Fruit fly (Drosophila melanogaster): ENCODE data around the gene COX5A.

DNA sequence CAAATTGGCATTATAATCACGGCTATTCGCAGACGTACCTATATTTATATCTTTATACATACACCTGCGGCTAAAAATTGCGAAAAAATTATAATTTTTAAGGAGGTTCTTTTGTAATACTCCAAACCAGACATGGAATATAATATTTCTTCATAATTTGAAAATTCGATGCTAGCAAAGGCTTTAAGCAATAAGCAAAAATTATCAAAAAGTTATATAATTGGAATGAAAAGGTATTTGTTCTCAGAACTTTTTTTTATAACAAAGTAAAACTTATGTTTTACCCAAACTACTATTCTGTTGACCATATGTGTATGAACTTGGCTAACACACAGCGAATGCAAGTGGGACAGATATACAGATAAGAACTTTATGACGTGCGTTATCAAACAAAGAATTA, 13.6 kb upstream of the COX5A start:
- TF ChIP-seq insv (optimal IDR thresholded peaks at IDR 0.05) (no peak), psq (optimal IDR thresholded peaks at IDR 0.05) (no peak), ttk (optimal IDR thresholded peaks at IDR 0.05) (no peak)

Data from Kc167 (cell line).